Worm (Caenorhabditis elegans) whole organism, late embryonic: ENCODE measurements around the gene picd-1.

Source experiments
- C38D4.7 ChIP-seq: fragments of 200-800 bp; sonication (Bioruptor generic); optimal IDR thresholded peaks from 2 replicates; lab custom pipeline; 2018; ENCODE audit warnings: mild to moderate bottlenecking, missing genetic modification characterization, moderate library complexity, missing compliant biosample characterization
- F13H6.1 ChIP-seq: sonication (generic microtip); optimal IDR thresholded peaks from 2 replicates; lab custom pipeline; 2016; ENCODE audit warnings: missing genetic modification characterization, missing compliant biosample characterization
- T23F11.4 ChIP-seq: fragments of 200-800 bp; sonication (Bioruptor generic); optimal IDR thresholded peaks from 2 replicates; lab custom pipeline; 2018; ENCODE audit warnings: mild to moderate bottlenecking, missing genetic modification characterization, missing compliant biosample characterization
- ama-1 ChIP-seq: fragments of 150-350 bp; optimal IDR thresholded peaks from 2 replicates; lab custom pipeline; 2014
- ceh-18 ChIP-seq: sonication (generic microtip); optimal IDR thresholded peaks from 2 replicates; lab custom pipeline; 2016; ENCODE audit warnings: missing genetic modification characterization, missing compliant biosample characterization
- ceh-19 ChIP-seq: fragments of 200-800 bp; sonication (Bioruptor generic); optimal IDR thresholded peaks from 2 replicates; lab custom pipeline; 2018; ENCODE audit warnings: mild to moderate bottlenecking, missing genetic modification characterization, missing compliant biosample characterization
- ceh-45 ChIP-seq: fragments of 200-800 bp; sonication (Bioruptor generic); IDR thresholded peaks from 2 replicates; pipeline ENCODE4 v1.3.6; 2022; ENCODE audit warnings: missing genetic modification reagents, missing genetic modification characterization, missing compliant biosample characterization
- ceh-9 ChIP-seq: sonication (generic microtip); optimal IDR thresholded peaks from 2 replicates; lab custom pipeline; 2016; ENCODE audit warnings: mild to moderate bottlenecking, missing genetic modification characterization, inconsistent platforms, missing compliant biosample characterization
- dmd-4 ChIP-seq: sonication (generic microtip); optimal IDR thresholded peaks from 2 replicates; lab custom pipeline; 2016; ENCODE audit warnings: borderline replicate concordance, missing genetic modification characterization, missing compliant biosample characterization
- elt-2 ChIP-seq: sonication (generic microtip); optimal IDR thresholded peaks from 2 replicates; lab custom pipeline; 2016; ENCODE audit warnings: missing genetic modification reagents, missing genetic modification characterization, missing compliant biosample characterization
- ets-4 ChIP-seq: sonication (generic microtip); optimal IDR thresholded peaks from 2 replicates; lab custom pipeline; 2016; ENCODE audit warnings: missing genetic modification characterization, missing compliant biosample characterization
- eyg-1 ChIP-seq: sonication (generic microtip); optimal IDR thresholded peaks from 2 replicates; lab custom pipeline; 2016; ENCODE audit warnings: missing genotype, missing genetic modification characterization, missing compliant biosample characterization
- fax-1 ChIP-seq: sonication (generic microtip); optimal IDR thresholded peaks from 2 replicates; lab custom pipeline; 2016; ENCODE audit warnings: missing genotype, missing genetic modification characterization, missing compliant biosample characterization
- fkh-10 ChIP-seq: fragments of 150-350 bp; optimal IDR thresholded peaks from 2 replicates; lab custom pipeline; 2014; ENCODE audit warnings: missing biosample characterization, missing genetic modification reagents, missing genetic modification characterization
- fkh-6 ChIP-seq: sonication (generic microtip); optimal IDR thresholded peaks from 2 replicates; lab custom pipeline; 2016; ENCODE audit warnings: missing genetic modification characterization, missing compliant biosample characterization
- hlh-15 ChIP-seq: sonication (generic microtip); optimal IDR thresholded peaks from 2 replicates; lab custom pipeline; 2016; ENCODE audit warnings: missing genetic modification characterization, missing compliant biosample characterization
- hlh-30 ChIP-seq: sonication (generic microtip); optimal IDR thresholded peaks from 2 replicates; lab custom pipeline; 2017; ENCODE audit warnings: antibody characterized with exemption, missing genetic modification characterization, missing compliant biosample characterization; ENCODE audit not compliant: insufficient read depth
- hlh-6 ChIP-seq: sonication (generic microtip); optimal IDR thresholded peaks from 2 replicates; lab custom pipeline; 2016; ENCODE audit warnings: missing genotype, missing genetic modification characterization, missing compliant biosample characterization
- hlh-8 ChIP-seq: sonication (generic microtip); optimal IDR thresholded peaks from 2 replicates; lab custom pipeline; 2016; ENCODE audit warnings: missing genotype, missing genetic modification characterization, missing compliant biosample characterization
- lin-11 ChIP-seq: fragments of 200-800 bp; sonication (Bioruptor generic); optimal IDR thresholded peaks from 2 replicates; lab custom pipeline; 2018; ENCODE audit warnings: mild to moderate bottlenecking, missing genetic modification characterization, missing compliant biosample characterization
- mec-3 ChIP-seq: sonication (generic microtip); optimal IDR thresholded peaks from 2 replicates; lab custom pipeline; 2016; ENCODE audit warnings: borderline replicate concordance, missing genetic modification characterization, missing compliant biosample characterization
- nfya-1 ChIP-seq: sonication (generic microtip); optimal IDR thresholded peaks from 2 replicates; lab custom pipeline; 2017; ENCODE audit warnings: missing genetic modification characterization, mild to moderate bottlenecking, missing compliant biosample characterization, antibody characterized with exemption, moderate library complexity
- nhr-232 ChIP-seq: sonication (generic microtip); optimal IDR thresholded peaks from 2 replicates; lab custom pipeline; 2016; ENCODE audit warnings: missing genetic modification characterization, missing compliant biosample characterization
- npax-4 ChIP-seq: sonication (generic microtip); optimal IDR thresholded peaks from 2 replicates; lab custom pipeline; 2016; ENCODE audit warnings: missing genetic modification characterization, missing compliant biosample characterization
- odd-2 ChIP-seq: sonication (generic microtip); optimal IDR thresholded peaks from 2 replicates; lab custom pipeline; 2017; ENCODE audit warnings: antibody characterized with exemption, mild to moderate bottlenecking, missing genetic modification characterization, missing compliant biosample characterization
- pag-3 ChIP-seq: sonication (generic microtip); optimal IDR thresholded peaks from 2 replicates; lab custom pipeline; 2016; ENCODE audit warnings: missing compliant biosample characterization, missing genetic modification characterization, borderline replicate concordance
- pat-9 ChIP-seq: fragments of 200-800 bp; sonication (Bioruptor generic); optimal IDR thresholded peaks from 2 replicates; lab custom pipeline; 2018; ENCODE audit warnings: mild to moderate bottlenecking, missing genetic modification characterization, moderate library complexity, missing compliant biosample characterization
- pax-1 ChIP-seq: fragments of 150-350 bp; optimal IDR thresholded peaks from 2 replicates; lab custom pipeline; 2014; ENCODE audit warnings: missing biosample characterization, missing genetic modification characterization
- pha-2 ChIP-seq: sonication (generic microtip); optimal IDR thresholded peaks from 2 replicates; lab custom pipeline; 2017; ENCODE audit warnings: mild to moderate bottlenecking, missing genetic modification characterization, missing compliant biosample characterization
- pha-4 ChIP-seq: fragments of 150-350 bp; optimal IDR thresholded peaks from 2 replicates; lab custom pipeline; 2018; ENCODE audit warnings: missing biosample characterization, missing genetic modification reagents, missing genetic modification characterization
- pqm-1 ChIP-seq: sonication (generic microtip); optimal IDR thresholded peaks from 2 replicates; lab custom pipeline; 2016; ENCODE audit warnings: missing genetic modification characterization, missing compliant biosample characterization
- sdc-2 ChIP-seq: sonication (generic microtip); optimal IDR thresholded peaks from 2 replicates; lab custom pipeline; 2016; ENCODE audit warnings: missing genotype, missing genetic modification characterization, missing compliant biosample characterization
- syd-9 ChIP-seq: sonication (generic microtip); optimal IDR thresholded peaks from 2 replicates; lab custom pipeline; 2016; ENCODE audit warnings: mild to moderate bottlenecking, missing genetic modification characterization, moderate library complexity, missing compliant biosample characterization
- tbx-2 ChIP-seq: sonication (generic microtip); optimal IDR thresholded peaks from 2 replicates; lab custom pipeline; 2016; ENCODE audit warnings: missing genetic modification characterization, missing compliant biosample characterization
- ttx-3 ChIP-seq: sonication (generic microtip); optimal IDR thresholded peaks from 2 replicates; lab custom pipeline; 2016; ENCODE audit warnings: missing genetic modification reagents, missing genetic modification characterization, missing compliant biosample characterization
- zip-5 ChIP-seq: sonication (generic microtip); optimal IDR thresholded peaks from 2 replicates; lab custom pipeline; 2016; ENCODE audit warnings: missing genetic modification characterization, missing compliant biosample characterization
- ztf-16 ChIP-seq: sonication (generic microtip); optimal IDR thresholded peaks from 2 replicates; lab custom pipeline; 2017; ENCODE audit warnings: missing genetic modification characterization, missing compliant biosample characterization

Gene picd-1

DNA sequence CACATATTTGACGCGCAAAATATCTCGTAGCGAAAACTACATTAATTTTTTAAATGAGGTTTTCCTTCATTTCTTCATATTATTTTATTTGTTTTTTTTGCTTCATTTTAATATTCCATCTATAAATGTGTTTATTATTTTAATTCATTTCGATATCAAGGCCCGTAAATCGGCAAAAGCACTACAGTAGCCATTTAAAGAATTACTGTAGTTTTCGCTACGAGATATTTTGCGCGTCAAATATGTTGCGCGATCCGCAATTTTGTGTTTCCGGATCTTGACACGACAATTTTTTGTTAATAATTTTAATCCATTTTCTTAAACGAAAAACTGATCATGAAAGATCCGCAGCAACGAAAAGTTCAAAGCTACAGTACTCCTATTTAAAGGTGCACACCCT, 2.5 kb upstream of the picd-1 start:
- no peak for TF ChIP-seq hlh-8 (tag; lab: Kevin White, UChicago)
- TF ChIP-seq F13H6.1 (tag; lab: Kevin White, UChicago): no peak
- TF ChIP-seq nhr-232 (tag; lab: Kevin White, UChicago): no peak
- TF ChIP-seq hlh-6 (tag; lab: Kevin White, UChicago): no peak
- no peak for TF ChIP-seq pax-1
- no peak for TF ChIP-seq ttx-3
- TF ChIP-seq hlh-30: no peak
- no peak for TF ChIP-seq C38D4.7
- no peak for TF ChIP-seq pag-3 (tag; lab: Kevin White, UChicago)
- no peak for TF ChIP-seq ets-4 (tag; lab: Kevin White, UChicago)
- TF ChIP-seq nfya-1 (tag; lab: Kevin White, UChicago): no peak
- TF ChIP-seq pha-4: no peak
- TF ChIP-seq tbx-2 (tag; lab: Kevin White, UChicago): no peak
- no peak for TF ChIP-seq npax-4 (tag; lab: Kevin White, UChicago)

DNA sequence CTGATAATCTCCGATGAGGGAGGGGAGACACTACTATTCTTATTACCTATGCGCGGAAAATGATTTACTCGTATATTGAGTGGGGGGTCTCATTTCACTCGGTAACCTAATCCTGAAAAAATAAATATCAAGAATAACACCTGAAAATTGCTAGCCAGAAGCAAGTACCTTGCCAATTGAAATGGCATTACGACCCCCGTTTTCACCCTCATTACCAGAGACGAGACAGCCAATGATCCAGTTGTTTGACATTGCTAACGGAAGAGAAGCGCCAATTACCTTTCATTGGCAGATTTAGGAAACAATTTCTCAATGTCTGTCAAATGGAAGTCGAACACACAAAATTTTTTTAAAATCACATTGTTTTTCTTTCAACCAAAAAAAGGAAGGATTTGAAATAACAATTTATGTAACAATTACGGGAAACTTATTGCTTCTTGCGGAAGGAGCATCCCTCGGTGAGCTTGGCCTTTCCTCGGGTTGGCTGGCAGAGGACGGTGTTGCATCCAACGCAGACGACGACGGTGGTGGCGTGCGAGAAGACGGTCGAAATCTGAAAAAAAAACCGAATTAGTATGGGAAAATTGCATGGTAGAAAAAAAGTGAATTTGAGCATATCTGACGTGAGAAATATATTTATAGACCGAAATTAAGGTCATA, 1.5 kb upstream of the picd-1 start:
- TF ChIP-seq dmd-4 (tag; lab: Kevin White, UChicago) (no peak), ceh-18 (tag; lab: Kevin White, UChicago) (no peak), ceh-45 (GFP tag; lab: Robert Waterston, UW) (no peak), T23F11.4 (GFP tag; lab: Kevin White, UChicago) (no peak), ceh-19 (GFP tag; lab: Kevin White, UChicago) (no peak), elt-2 (no peak), ttx-3 (no peak), nfya-1 (tag; lab: Kevin White, UChicago) (no peak), ceh-9 (tag; lab: Kevin White, UChicago) (no peak), tbx-2 (tag; lab: Kevin White, UChicago) (no peak), ama-1 (lab: Kevin White, UChicago) (no peak), fax-1 (tag; lab: Kevin White, UChicago) (no peak), mec-3 (tag; lab: Kevin White, UChicago) (no peak), pha-2 (tag; lab: Kevin White, UChicago) (no peak), odd-2 (tag; lab: Kevin White, UChicago) (no peak), pax-1 (no peak), zip-5 (tag; lab: Kevin White, UChicago) (no peak), nhr-232 (tag; lab: Kevin White, UChicago) (no peak), eyg-1 (tag; lab: Kevin White, UChicago) (no peak), syd-9 (tag; lab: Kevin White, UChicago) (no peak)

DNA sequence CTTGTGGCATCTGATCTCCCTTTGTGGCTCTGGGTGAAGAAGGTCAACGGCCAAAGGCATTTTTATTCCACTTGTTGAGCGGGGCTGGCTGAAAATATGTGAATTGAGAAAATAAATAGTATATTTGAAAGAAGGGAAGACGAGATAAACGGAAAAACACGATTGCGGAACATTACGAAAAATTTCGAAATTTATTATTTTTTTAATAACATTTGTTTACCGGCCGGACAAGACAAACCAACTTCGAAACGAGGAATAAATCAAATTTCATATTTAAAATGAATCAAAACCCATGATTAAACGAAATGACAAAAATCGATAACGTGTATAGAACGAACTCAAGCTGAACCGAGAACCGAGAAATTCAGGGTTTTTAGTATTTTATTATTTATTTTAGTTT, 648 bp upstream of the picd-1 start, which contains the start of gene rps-27:
TSS of gene rps-27 (minus strand) at position 101 of the 400 bp plus-strand sequence.
- TF ChIP-seq eyg-1 (tag; lab: Kevin White, UChicago) (no peak), hlh-15 (tag; lab: Kevin White, UChicago) (no peak), nhr-232 (tag; lab: Kevin White, UChicago) (no peak), pat-9 (no peak), lin-11 (tag; lab: Kevin White, UChicago) (no peak), fkh-10 (GFP tag; lab: Kevin White, UChicago) (no peak), pqm-1 (no peak), fkh-6 (tag; lab: Kevin White, UChicago) (no peak), ceh-18 (tag; lab: Kevin White, UChicago) (no peak), pha-4 (no peak), pha-2 (tag; lab: Kevin White, UChicago) (no peak), nfya-1 (tag; lab: Kevin White, UChicago) (no peak)

DNA sequence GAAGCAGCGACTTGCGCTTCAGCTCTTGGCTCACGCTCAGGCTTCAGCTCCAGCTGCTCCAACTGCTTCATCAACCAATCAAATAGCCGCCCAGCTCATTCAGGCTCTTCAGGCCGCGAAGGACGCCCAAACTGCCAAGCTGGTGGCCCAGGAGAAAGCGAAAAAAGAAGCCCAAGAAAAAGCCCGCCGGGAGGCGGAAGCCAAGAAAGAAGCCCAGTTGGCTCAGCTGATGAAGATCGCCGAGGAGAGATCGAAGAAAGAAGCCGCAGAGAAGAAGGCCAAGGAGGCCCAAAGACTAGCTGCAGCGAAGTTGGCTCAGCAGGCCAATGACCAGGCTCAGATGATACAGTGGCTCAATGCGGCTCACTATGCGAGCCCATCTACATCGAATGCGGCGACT, 11.6 kb downstream of the picd-1 start:
- TF ChIP-seq ztf-16 (tag; lab: Kevin White, UChicago) (no peak), F13H6.1 (tag; lab: Kevin White, UChicago) (peak; percentile 12), mec-3 (tag; lab: Kevin White, UChicago) (peak; percentile 10), sdc-2 (peak; percentile 31)
